Fruit fly (Drosophila melanogaster) S2 (cell line): Measurements from ENCODE around the gene MFS9.

Source experiments
- CG8478 ChIP-seq: fragments of >200 bp; optimal IDR thresholded peaks from 2 replicates; lab custom pipeline; 2018
- CTCF ChIP-seq, 2 experiments: fragments of >200 bp; optimal IDR thresholded peaks; 2 replicates each; lab custom pipeline; 2018

- TF ChIP-seq CG8478 (lab: Kevin White, UChicago) (no peak), CTCF (optimal IDR thresholded peaks at IDR 0.05; lab: Kevin White, UChicago) (no peak)
Measured at dm6 chr3R:20560019-20560667, 47.9 kb upstream of the MFS9 start, which contains the start of gene CG15922.
